Fruit fly (Drosophila melanogaster): ENCODE data around the gene Ube4A.

Ube4A gene

dm6 chr2L:6667719-6668325, 9.5 kb downstream of the Ube4A start, which contains the start of gene Galt (continued):
- TF ChIP-seq bigmax (GFP tag; optimal IDR thresholded peaks at IDR 0.05): no peak
- TF ChIP-seq CG4282 (GFP tag; optimal IDR thresholded peaks at IDR 0.05): no peak
- TF ChIP-seq lilli (GFP tag; optimal IDR thresholded peaks at IDR 0.05): peak; percentile 42
- TF ChIP-seq CG2875 (GFP tag; optimal IDR thresholded peaks at IDR 0.05): peak; percentile 2
- TF ChIP-seq NC2β (GFP tag; optimal IDR thresholded peaks at IDR 0.05): no peak
- no peak for TF ChIP-seq abd-A (tag; optimal IDR thresholded peaks at IDR 0.05)
- no peak for TF ChIP-seq fd96Cb (tag; optimal IDR thresholded peaks at IDR 0.05)
- TF ChIP-seq CG9797 (GFP tag; optimal IDR thresholded peaks at IDR 0.05): peak; percentile 34
- no peak for TF ChIP-seq Hr39 (optimal IDR thresholded peaks at IDR 0.05)
- peak; percentile 64 for TF ChIP-seq CG17829 (tag; optimal IDR thresholded peaks at IDR 0.05)
- peak; percentile 99 for TF ChIP-seq sd (tag; optimal IDR thresholded peaks at IDR 0.05)
- peak in 1 of 3 experiments; percentile 31 for TF ChIP-seq lola (GFP tag; optimal IDR thresholded peaks at IDR 0.05)
- no peak for TF ChIP-seq ken (GFP tag; IDR thresholded peaks at IDR 0.05)
- no peak for TF ChIP-seq cas (GFP tag; IDR thresholded peaks at IDR 0.05)
- TF ChIP-seq Hr78 (GFP tag; optimal IDR thresholded peaks at IDR 0.05): peak in 1 of 2 experiments; percentile 18
- TF ChIP-seq vnd (GFP tag; IDR thresholded peaks at IDR 0.05; ENCODE audit: partially characterized antibody): peak; percentile 70
- no peak for TF ChIP-seq sima (GFP tag; optimal IDR thresholded peaks at IDR 0.05)
- TF ChIP-seq Gsc (GFP tag; IDR thresholded peaks at IDR 0.05): no peak
- TF ChIP-seq Pdp1 (GFP tag; optimal IDR thresholded peaks at IDR 0.05): peak in 1 of 2 experiments; percentile 25
- no peak for TF ChIP-seq zen (tag; optimal IDR thresholded peaks at IDR 0.05)
- peak; percentile 56 for TF ChIP-seq CG12299 (tag; optimal IDR thresholded peaks at IDR 0.05)
- no peak for TF ChIP-seq CG31388 (GFP tag; optimal IDR thresholded peaks at IDR 0.05)
- TF ChIP-seq Ssrp (tag; optimal IDR thresholded peaks at IDR 0.05): peak; percentile 3
- peak; percentile 26 for TF ChIP-seq Meics (GFP tag; optimal IDR thresholded peaks at IDR 0.05)
- peak; percentile 19 for TF ChIP-seq trem (tag; optimal IDR thresholded peaks at IDR 0.05)
- TF ChIP-seq sens-2 (GFP tag; IDR thresholded peaks at IDR 0.05): no peak
- TF ChIP-seq CG4730 (GFP tag; IDR thresholded peaks at IDR 0.05): no peak
- peak; percentile 48 for TF ChIP-seq CoRest (tag; optimal IDR thresholded peaks at IDR 0.05)
- TF ChIP-seq CG17385 (GFP tag; optimal IDR thresholded peaks at IDR 0.05): peak; percentile 31
- TF ChIP-seq CkIIα-i1 (GFP tag; IDR thresholded peaks at IDR 0.05): no peak
- TF ChIP-seq ATbp (GFP tag; optimal IDR thresholded peaks at IDR 0.05): no peak
- no peak for TF ChIP-seq CG7786 (GFP tag; optimal IDR thresholded peaks at IDR 0.05)
- TF ChIP-seq schlank (tag; optimal IDR thresholded peaks at IDR 0.05): no peak
- TF ChIP-seq shn (GFP tag; optimal IDR thresholded peaks at IDR 0.05): no peak
- peak; percentile 68 for TF ChIP-seq Sry-δ (GFP tag; optimal IDR thresholded peaks at IDR 0.05)
- peak; percentile 74 for TF ChIP-seq MBD-R2 (GFP tag; IDR thresholded peaks at IDR 0.05)
- no peak for TF ChIP-seq CG18476 (GFP tag; optimal IDR thresholded peaks at IDR 0.05)
- peak; percentile 24; the same call in 1 of the 3 replicates for TF ChIP-seq dysf (GFP tag; IDR thresholded peaks at IDR 0.05)
- peak; percentile 61; the same call in 1 of the 3 replicates for TF ChIP-seq CG7963 (GFP tag; IDR thresholded peaks at IDR 0.05; ENCODE audit: partially characterized antibody)
- peak; percentile 10 for TF ChIP-seq Dp (GFP tag; optimal IDR thresholded peaks at IDR 0.05)
- TF ChIP-seq emc (GFP tag; optimal IDR thresholded peaks at IDR 0.05): no peak
- TF ChIP-seq HLH4C (GFP tag; IDR thresholded peaks at IDR 0.05; ENCODE audit: partially characterized antibody): peak; percentile 94
- no peak for TF ChIP-seq usp (GFP tag; optimal IDR thresholded peaks at IDR 0.05)
- no peak for TF ChIP-seq CG2678 (tag; optimal IDR thresholded peaks at IDR 0.05)
- no peak for TF ChIP-seq pnt (GFP tag; optimal IDR thresholded peaks at IDR 0.05)
- peak; percentile 93 for TF ChIP-seq grn (GFP tag; optimal IDR thresholded peaks at IDR 0.05)
- TF ChIP-seq Lhr (GFP tag; optimal IDR thresholded peaks at IDR 0.05): peak; percentile 5
- TF ChIP-seq Max (GFP tag; optimal IDR thresholded peaks at IDR 0.05): peak; percentile 30
- TF ChIP-seq gsb-n (tag; optimal IDR thresholded peaks at IDR 0.05): peak; percentile 19
- TF ChIP-seq Oaz (GFP tag; IDR thresholded peaks at IDR 0.05): no peak
